Worm (Caenorhabditis elegans) whole organism, young adult: ENCODE results near the gene dtmk-1.

ENCODE experiments used
- F52B5.7 ChIP-seq: sonication (generic microtip); optimal IDR thresholded peaks from 2 replicates; lab custom pipeline; 2016; ENCODE audit warnings: mild to moderate bottlenecking, missing genetic modification characterization, missing compliant biosample characterization
- ama-1 ChIP-seq, 3 experiments: fragments of 150-350 bp in 1 of 3; sonication (generic microtip) in 2 of 3; optimal IDR thresholded peaks; 2 replicates each; lab custom pipeline; 2014 to 2018; ENCODE audit warnings: missing biosample characterization in 2 of 3, missing genetic modification characterization in 2 of 3, missing genetic modification reagents in 2 of 3
- ceh-91 ChIP-seq: fragments of 200-800 bp; sonication (Bioruptor generic); IDR thresholded peaks from 2 replicates; pipeline ENCODE4 v1.3.6; 2022; ENCODE audit warnings: missing genetic modification reagents, missing genetic modification characterization, missing compliant biosample characterization
- fkh-3 ChIP-seq: sonication (generic microtip); optimal IDR thresholded peaks from 2 replicates; lab custom pipeline; 2016; ENCODE audit warnings: mild to moderate bottlenecking, missing genetic modification characterization, missing compliant biosample characterization
- let-607 ChIP-seq, 2 experiments: fragments of 200-800 bp in 1 of 2; sonication (Bioruptor generic) in 1 of 2; sonication (generic microtip) in 1 of 2; optimal IDR thresholded peaks; 2 replicates each; lab custom pipeline; 2016 to 2018; ENCODE audit warnings: mild to moderate bottlenecking in 2 of 2, missing compliant biosample characterization in 2 of 2, missing genetic modification characterization in 2 of 2, moderate library complexity in 2 of 2, missing genotype in 1 of 2
- mel-28 ChIP-seq: sonication (generic microtip); optimal IDR thresholded peaks from 2 replicates; lab custom pipeline; 2016; ENCODE audit warnings: borderline replicate concordance, mild to moderate bottlenecking, missing genetic modification characterization, missing compliant biosample characterization
- nhr-179 ChIP-seq: sonication (generic microtip); optimal IDR thresholded peaks from 2 replicates; lab custom pipeline; 2016; ENCODE audit warnings: mild to moderate bottlenecking, missing genetic modification characterization, missing compliant biosample characterization
- snpc-4 ChIP-seq, 5 experiments: fragments of 150-350 bp in 1 of 5; sonication (generic microtip) in 4 of 5; optimal IDR thresholded peaks; 2 replicates each; lab custom pipeline; 2014 to 2018; ENCODE audit warnings: missing genetic modification characterization in 5 of 5, missing biosample characterization in 3 of 5, antibody characterized with exemption in 2 of 5, mild to moderate bottlenecking in 2 of 5, missing compliant biosample characterization in 2 of 5, missing genotype in 2 of 5, moderate library complexity in 2 of 5, missing genetic modification reagents in 1 of 5
- tlf-1 ChIP-seq: fragments of 200-800 bp; sonication (Bioruptor generic); optimal IDR thresholded peaks from 2 replicates; lab custom pipeline; 2018; ENCODE audit warnings: mild to moderate bottlenecking, missing genetic modification characterization, missing compliant biosample characterization
- unc-62 ChIP-seq: fragments of 150-350 bp; optimal IDR thresholded peaks from 2 replicates; lab custom pipeline; 2014; ENCODE audit warnings: missing biosample characterization, missing genetic modification reagents, missing genetic modification characterization
- ztf-25 ChIP-seq: fragments of 200-800 bp; sonication (Bioruptor generic); IDR thresholded peaks from 2 replicates; pipeline ENCODE4 v1.3.6; 2022; ENCODE audit warnings: missing genetic modification reagents, missing genetic modification characterization, missing compliant biosample characterization
- ztf-6 ChIP-seq: fragments of 200-800 bp; sonication (Bioruptor generic); IDR thresholded peaks from 2 replicates; pipeline ENCODE4 v1.3.6; 2022; ENCODE audit warnings: missing genetic modification reagents, missing genetic modification characterization, missing compliant biosample characterization

ce11 chrII:9936859-9937258, 30.0 kb downstream of the dtmk-1 start, which contains the start of gene C05C10.3:
- no peak for TF ChIP-seq ama-1 (optimal IDR thresholded peaks at IDR 0.05; lab: Kevin White, UChicago)
- no peak for TF ChIP-seq ama-1 (GFP tag; optimal IDR thresholded peaks at IDR 0.05; lab: Kevin White, UChicago)
- no peak for TF ChIP-seq tlf-1
- no peak for TF ChIP-seq let-607 (tag; optimal IDR thresholded peaks at IDR 0.05; lab: Kevin White, UChicago)
- TF ChIP-seq ztf-6, result no peak
- no peak for TF ChIP-seq snpc-4 (GFP tag; optimal IDR thresholded peaks at IDR 0.05; lab: Kevin White, UChicago)
- no peak for TF ChIP-seq snpc-4 (tag; optimal IDR thresholded peaks at IDR 0.05; lab: Kevin White, UChicago)
- TF ChIP-seq nhr-179, result no peak
- TF ChIP-seq unc-62 (GFP tag; lab: Kevin White, UChicago), result no peak
- TF ChIP-seq F52B5.7 (tag; lab: Kevin White, UChicago), result no peak
- no peak for TF ChIP-seq ztf-25
- no peak for TF ChIP-seq ceh-91 (GFP tag; lab: Robert Waterston, UW)
- TF ChIP-seq mel-28, result no peak
- TF ChIP-seq fkh-3 (tag; lab: Kevin White, UChicago), result no peak
